Worm (Caenorhabditis elegans): ENCODE results near the gene Y53G8AL.3.

ce11 chrIII:3294283-3294793 is 41.4 kb upstream of the Y53G8AL.3 start, which contains the start of the genes Y53G8AR.8 and Y53G8AR.6:
- TF ChIP-seq fos-1 (tag; optimal IDR thresholded peaks at IDR 0.05) (no peak), nhr-23 (tag; optimal IDR thresholded peaks at IDR 0.05) (no peak), snpc-4 (tag; optimal IDR thresholded peaks at IDR 0.05) (no peak), nhr-25 (tag; optimal IDR thresholded peaks at IDR 0.05) (no peak), lin-39 (tag; optimal IDR thresholded peaks at IDR 0.05) (no peak), skn-1 (tag; optimal IDR thresholded peaks at IDR 0.05) (no peak), sem-4 (tag; optimal IDR thresholded peaks at IDR 0.05) (no peak)
